Worm (Caenorhabditis elegans) whole organism, young adult: Measurements from ENCODE around the gene C56A3.6.

Source experiments
- B0261.1 ChIP-seq: sonication (generic microtip); optimal IDR thresholded peaks from 2 replicates; lab custom pipeline; 2016; ENCODE audit warnings: mild to moderate bottlenecking, missing genetic modification characterization, moderate library complexity, missing compliant biosample characterization
- C06A6.2 ChIP-seq: fragments of 200-800 bp; sonication (Bioruptor generic); conservative IDR thresholded peaks from 2 replicates; pipeline ENCODE4 v1.3.6; 2022; ENCODE audit warnings: missing genetic modification characterization, missing compliant biosample characterization
- F10E7.11 ChIP-seq: sonication (generic microtip); optimal IDR thresholded peaks from 2 replicates; lab custom pipeline; 2017; ENCODE audit warnings: mild to moderate bottlenecking, missing genetic modification characterization, moderate library complexity, missing compliant biosample characterization
- F33H1.4 ChIP-seq: fragments of 200-800 bp; sonication (Bioruptor generic); IDR thresholded peaks from 2 replicates; pipeline ENCODE4 v1.3.6; 2022; ENCODE audit warnings: missing genetic modification reagents, missing genetic modification characterization, missing compliant biosample characterization
- K11D2.4 ChIP-seq: fragments of 200-800 bp; sonication (Bioruptor generic); IDR thresholded peaks from 2 replicates; pipeline ENCODE4 v1.3.6; 2022; ENCODE audit warnings: missing genetic modification reagents, missing genetic modification characterization, missing compliant biosample characterization
- T26A5.8 ChIP-seq: sonication (generic microtip); optimal IDR thresholded peaks from 2 replicates; lab custom pipeline; 2016; ENCODE audit warnings: missing genetic modification characterization, missing compliant biosample characterization
- Y53F4B.3 ChIP-seq: fragments of 200-800 bp; sonication (Bioruptor generic); IDR thresholded peaks from 2 replicates; pipeline ENCODE4 v1.3.6; 2022; ENCODE audit warnings: missing genetic modification reagents, missing genetic modification characterization, missing compliant biosample characterization
- Y95B8A.8 ChIP-seq: fragments of 200-800 bp; sonication (Bioruptor generic); IDR thresholded peaks from 2 replicates; pipeline ENCODE4 v1.3.6; 2022; ENCODE audit warnings: missing genetic modification reagents, missing genetic modification characterization, missing compliant biosample characterization
- akir-1 ChIP-seq: fragments of 200-800 bp; sonication (Bioruptor generic); optimal IDR thresholded peaks from 2 replicates; lab custom pipeline; 2018; ENCODE audit warnings: mild to moderate bottlenecking, missing genetic modification characterization, moderate library complexity, missing compliant biosample characterization
- attf-3 ChIP-seq: fragments of 200-800 bp; sonication (Bioruptor generic); conservative IDR thresholded peaks from 2 replicates; pipeline ENCODE4 v1.3.6; 2022; ENCODE audit warnings: missing genetic modification reagents, missing genetic modification characterization, missing compliant biosample characterization
- bed-1 ChIP-seq: fragments of 200-800 bp; sonication (Bioruptor generic); IDR thresholded peaks from 2 replicates; pipeline ENCODE4 v1.3.6; 2022; ENCODE audit warnings: missing genetic modification reagents, missing genetic modification characterization, missing compliant biosample characterization
- cebp-1 ChIP-seq, 2 experiments: fragments of 200-800 bp in 1 of 2; sonication (Bioruptor generic) in 1 of 2; sonication (generic microtip) in 1 of 2; IDR thresholded peaks in 1 of 2; optimal IDR thresholded peaks in 1 of 2; 2 replicates each; pipeline versions ENCODE4 v1.3.6 to Lab custom; 2017 to 2022; ENCODE audit warnings: missing compliant biosample characterization in 2 of 2, missing genetic modification characterization in 2 of 2, mild to moderate bottlenecking in 1 of 2, missing genetic modification reagents in 1 of 2, moderate library complexity in 1 of 2
- ceh-100 ChIP-seq: fragments of 200-800 bp; sonication (Bioruptor generic); IDR thresholded peaks from 2 replicates; pipeline ENCODE4 v1.3.6; 2022; ENCODE audit warnings: missing genetic modification reagents, missing genetic modification characterization, missing compliant biosample characterization
- ceh-91 ChIP-seq: fragments of 200-800 bp; sonication (Bioruptor generic); IDR thresholded peaks from 2 replicates; pipeline ENCODE4 v1.3.6; 2022; ENCODE audit warnings: missing genetic modification reagents, missing genetic modification characterization, missing compliant biosample characterization
- die-1 ChIP-seq: sonication (generic microtip); optimal IDR thresholded peaks from 2 replicates; lab custom pipeline; 2016; ENCODE audit warnings: missing genotype, mild to moderate bottlenecking, missing genetic modification characterization, missing compliant biosample characterization
- dox-1 ChIP-seq: fragments of 200-800 bp; sonication (Bioruptor generic); IDR thresholded peaks from 2 replicates; pipeline ENCODE4 v1.3.6; 2022; ENCODE audit warnings: missing genetic modification reagents, missing genetic modification characterization, missing compliant biosample characterization
- efl-1 ChIP-seq: fragments of 150-350 bp; optimal IDR thresholded peaks from 2 replicates; lab custom pipeline; 2014; ENCODE audit warnings: missing biosample characterization, missing genetic modification reagents, missing genetic modification characterization
- egl-44 ChIP-seq: fragments of 200-800 bp; sonication (Bioruptor generic); IDR thresholded peaks from 2 replicates; pipeline ENCODE4 v1.3.6; 2022; ENCODE audit warnings: missing genetic modification reagents, missing genetic modification characterization, missing compliant biosample characterization
- fkh-3 ChIP-seq: sonication (generic microtip); optimal IDR thresholded peaks from 2 replicates; lab custom pipeline; 2016; ENCODE audit warnings: mild to moderate bottlenecking, missing genetic modification characterization, missing compliant biosample characterization
- hlh-12 ChIP-seq: sonication (generic microtip); optimal IDR thresholded peaks from 2 replicates; lab custom pipeline; 2016; ENCODE audit warnings: missing genetic modification characterization, missing compliant biosample characterization
- hmg-1.2 ChIP-seq: fragments of 200-800 bp; sonication (Bioruptor generic); IDR thresholded peaks from 2 replicates; pipeline ENCODE4 v1.3.6; 2022; ENCODE audit warnings: missing genetic modification reagents, missing genetic modification characterization, missing compliant biosample characterization
- hsf-1 ChIP-seq: fragments of 200-800 bp; sonication (Bioruptor generic); IDR thresholded peaks from 2 replicates; pipeline ENCODE4 v1.3.6; 2022; ENCODE audit warnings: missing genetic modification reagents, missing genetic modification characterization, missing compliant biosample characterization
- lag-1 ChIP-seq: fragments of 200-800 bp; sonication (Bioruptor generic); IDR thresholded peaks from 2 replicates; pipeline ENCODE4 v1.3.6; 2022; ENCODE audit warnings: missing genetic modification reagents, missing genetic modification characterization, missing compliant biosample characterization
- let-526 ChIP-seq: fragments of 200-800 bp; sonication (Bioruptor generic); IDR thresholded peaks from 2 replicates; pipeline ENCODE4 v1.3.6; 2022; ENCODE audit warnings: missing genetic modification reagents, missing genetic modification characterization, missing compliant biosample characterization
- lin-40 ChIP-seq: sonication (generic microtip); optimal IDR thresholded peaks from 2 replicates; lab custom pipeline; 2016; ENCODE audit warnings: missing genetic modification characterization, mild to moderate bottlenecking, missing compliant biosample characterization, missing genotype, missing genetic modification reagents
- madf-3 ChIP-seq: fragments of 200-800 bp; sonication (Bioruptor generic); IDR thresholded peaks from 2 replicates; pipeline ENCODE4 v1.3.6; 2022; ENCODE audit warnings: missing genetic modification reagents, missing genetic modification characterization, missing compliant biosample characterization
- mes-4 ChIP-seq: sonication (generic microtip); optimal IDR thresholded peaks from 2 replicates; lab custom pipeline; 2016; ENCODE audit warnings: missing genotype, missing genetic modification characterization, missing compliant biosample characterization
- mxl-1 ChIP-seq: sonication (generic microtip); optimal IDR thresholded peaks from 2 replicates; lab custom pipeline; 2016; ENCODE audit warnings: missing genetic modification characterization, missing compliant biosample characterization
- nhr-90 ChIP-seq: sonication (generic microtip); optimal IDR thresholded peaks from 2 replicates; lab custom pipeline; 2016; ENCODE audit warnings: missing genotype, mild to moderate bottlenecking, missing genetic modification characterization, missing compliant biosample characterization
- pha-4 ChIP-seq: fragments of 150-350 bp; sonication (generic microtip); optimal IDR thresholded peaks from 2 replicates; lab custom pipeline; 2014; ENCODE audit warnings: missing biosample characterization, missing genetic modification reagents, missing genetic modification characterization
- rcor-1 ChIP-seq: fragments of 200-800 bp; sonication (Bioruptor generic); IDR thresholded peaks from 2 replicates; pipeline ENCODE4 v1.3.6; 2022; ENCODE audit warnings: missing genetic modification reagents, missing genetic modification characterization, missing compliant biosample characterization
- rec-8 ChIP-seq, 2 experiments: sonication (generic microtip); optimal IDR thresholded peaks; 2 replicates each; lab custom pipeline; 2016; ENCODE audit warnings: mild to moderate bottlenecking in 2 of 2, missing genetic modification characterization in 2 of 2, missing genetic modification reagents in 2 of 2, missing genotype in 2 of 2, missing biosample characterization in 1 of 2, missing compliant biosample characterization in 1 of 2, moderate library complexity in 1 of 2
- repo-1 ChIP-seq: sonication (generic microtip); optimal IDR thresholded peaks from 2 replicates; lab custom pipeline; 2017; ENCODE audit warnings: mild to moderate bottlenecking, missing genetic modification characterization, missing compliant biosample characterization
- snpc-1.3 ChIP-seq: sonication (generic microtip); optimal IDR thresholded peaks from 2 replicates; lab custom pipeline; 2017; ENCODE audit warnings: missing genetic modification characterization, mild to moderate bottlenecking, missing compliant biosample characterization, antibody characterized with exemption, moderate library complexity, missing genotype, missing genetic modification reagents; ENCODE audit not compliant: insufficient read depth
- snpc-3.4 ChIP-seq: sonication (generic microtip); optimal IDR thresholded peaks from 2 replicates; lab custom pipeline; 2017; ENCODE audit warnings: missing genetic modification characterization, mild to moderate bottlenecking, missing compliant biosample characterization, antibody characterized with exemption, moderate library complexity, missing genotype, missing genetic modification reagents
- tbx-9 ChIP-seq: sonication (generic microtip); optimal IDR thresholded peaks from 2 replicates; lab custom pipeline; 2016; ENCODE audit warnings: borderline replicate concordance, missing genetic modification characterization, inconsistent platforms, missing compliant biosample characterization
- tlf-1 ChIP-seq: fragments of 200-800 bp; sonication (Bioruptor generic); optimal IDR thresholded peaks from 2 replicates; lab custom pipeline; 2018; ENCODE audit warnings: mild to moderate bottlenecking, missing genetic modification characterization, missing compliant biosample characterization
- ztf-18 ChIP-seq: sonication (generic microtip); optimal IDR thresholded peaks from 2 replicates; lab custom pipeline; 2016; ENCODE audit warnings: missing genotype, mild to moderate bottlenecking, missing genetic modification characterization, missing compliant biosample characterization
- ztf-26 ChIP-seq: sonication (generic microtip); optimal IDR thresholded peaks from 2 replicates; lab custom pipeline; 2017; ENCODE audit warnings: missing genetic modification characterization, missing compliant biosample characterization
- ztf-6 ChIP-seq: fragments of 200-800 bp; sonication (Bioruptor generic); IDR thresholded peaks from 2 replicates; pipeline ENCODE4 v1.3.6; 2022; ENCODE audit warnings: missing genetic modification reagents, missing genetic modification characterization, missing compliant biosample characterization

The C56A3.6 gene

DNA sequence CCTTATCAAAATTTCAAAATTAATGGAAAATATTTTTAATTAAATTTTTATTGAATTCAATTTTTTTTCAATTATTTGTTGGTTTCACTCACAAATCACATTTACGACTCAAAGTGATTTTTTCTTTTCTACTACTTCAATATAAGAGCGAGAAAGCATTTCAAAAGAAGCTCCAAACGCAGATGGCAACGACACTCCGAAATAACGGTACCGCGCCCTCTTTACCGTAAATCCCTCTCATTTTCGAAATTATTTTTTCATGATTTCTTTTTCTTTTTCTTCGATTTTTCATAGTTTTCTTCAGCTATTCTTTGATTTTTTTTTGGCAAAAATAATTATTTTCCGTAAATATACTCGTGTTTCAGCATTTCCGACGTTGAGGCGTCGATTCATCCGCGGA lies 29.0 kb downstream of the C56A3.6 start:
- peak; percentile 86 for TF ChIP-seq attf-3 (GFP tag; lab: Robert Waterston, UW)

DNA sequence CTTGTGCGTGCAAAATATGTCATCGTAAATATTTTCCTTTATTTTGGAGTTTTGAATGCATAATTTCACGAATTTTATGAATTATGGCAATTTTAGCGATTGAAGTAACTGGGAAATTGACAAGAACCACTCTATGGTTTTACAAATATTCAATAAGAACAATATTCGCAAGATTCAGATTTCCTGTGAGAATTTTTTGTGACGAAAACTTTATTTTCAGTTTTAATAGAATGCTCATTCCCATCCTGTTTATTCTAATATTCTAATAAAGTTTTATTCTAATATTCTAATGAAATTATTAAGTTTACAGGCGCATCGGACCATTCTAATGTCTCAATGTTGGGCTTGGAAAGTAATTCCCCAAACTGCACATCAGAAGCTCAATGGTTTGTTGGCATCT lies 33.0 kb downstream of the C56A3.6 start, which contains the start of gene R11G10.3:
Gene R11G10.3, plus strand, starts transcription at position 301 of the 400 bp plus-strand sequence.
- TF ChIP-seq lag-1 (no peak), rcor-1 (GFP tag; lab: Robert Waterston, UW) (no peak), rec-8 (tag; optimal IDR thresholded peaks at IDR 0.05; lab: Kevin White, UChicago) (no peak), pha-4 (tag; lab: Kevin White, UChicago) (no peak), F10E7.11 (tag; lab: Kevin White, UChicago) (no peak), cebp-1 (GFP tag; IDR thresholded peaks at IDR 0.05; lab: Robert Waterston, UW) (no peak), cebp-1 (tag; optimal IDR thresholded peaks at IDR 0.05; lab: Kevin White, UChicago) (no peak), mxl-1 (tag; lab: Kevin White, UChicago) (no peak), B0261.1 (tag; lab: Kevin White, UChicago) (no peak), F33H1.4 (GFP tag; lab: Robert Waterston, UW) (no peak), hlh-12 (tag; lab: Kevin White, UChicago) (no peak)
- TF ChIP-seq, all 124 proteins: peak for 0

- TF ChIP-seq mes-4 (tag; lab: Kevin White, UChicago) (no peak), dox-1 (GFP tag; lab: Robert Waterston, UW) (no peak), snpc-3.4 (tag; lab: Kevin White, UChicago) (no peak), akir-1 (GFP tag; lab: Kevin White, UChicago) (no peak), efl-1 (GFP tag; lab: Kevin White, UChicago) (no peak), B0261.1 (tag; lab: Kevin White, UChicago) (no peak), tlf-1 (GFP tag; lab: Kevin White, UChicago) (no peak), egl-44 (GFP tag; lab: Robert Waterston, UW) (no peak), lin-40 (tag; lab: Kevin White, UChicago) (no peak), ztf-6 (no peak), hmg-1.2 (GFP tag; lab: Robert Waterston, UW) (no peak), hsf-1 (no peak), repo-1 (no peak), tbx-9 (tag; lab: Kevin White, UChicago) (no peak), ztf-26 (tag; lab: Kevin White, UChicago) (no peak), Y53F4B.3 (GFP tag; lab: Robert Waterston, UW) (no peak), nhr-90 (no peak), madf-3 (GFP tag; lab: Robert Waterston, UW) (no peak)
These were observed 41.1 kb downstream of the C56A3.6 start, which contains the start of gene semi-1 for ce11 chrV:13515115-13515514. TSS of gene semi-1 (minus strand) at chrV:13515215.

DNA sequence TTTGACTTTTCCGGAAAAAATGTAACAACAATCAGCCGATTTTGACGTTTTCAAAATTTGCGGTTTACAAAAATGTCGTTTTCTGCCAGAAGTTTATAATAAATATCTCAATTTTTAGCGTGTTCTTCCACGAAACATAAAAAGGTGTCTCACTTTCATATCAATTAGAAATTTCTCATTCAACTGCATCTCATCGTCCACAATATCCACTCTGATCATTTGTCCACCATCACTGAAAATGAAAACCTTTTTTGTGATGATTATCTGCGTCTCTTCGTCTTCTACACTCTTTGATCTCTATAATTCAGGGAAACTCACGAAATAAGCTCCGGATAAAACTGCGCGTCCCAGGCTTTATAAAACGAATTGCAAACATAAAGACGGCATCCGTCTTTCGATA lies 43.7 kb downstream of the C56A3.6 start:
- TF ChIP-seq die-1 (no peak), T26A5.8 (tag; lab: Kevin White, UChicago) (no peak), efl-1 (GFP tag; lab: Kevin White, UChicago) (no peak), egl-44 (GFP tag; lab: Robert Waterston, UW) (no peak), K11D2.4 (GFP tag; lab: Robert Waterston, UW) (no peak), ceh-91 (GFP tag; lab: Robert Waterston, UW) (no peak), let-526 (GFP tag; lab: Robert Waterston, UW) (no peak), ztf-18 (tag; lab: Kevin White, UChicago) (no peak), snpc-1.3 (tag; lab: Kevin White, UChicago) (no peak), bed-1 (GFP tag; lab: Robert Waterston, UW) (no peak), Y53F4B.3 (GFP tag; lab: Robert Waterston, UW) (no peak), Y95B8A.8 (no peak), C06A6.2 (GFP tag; lab: Robert Waterston, UW) (no peak), ceh-100 (GFP tag; lab: Robert Waterston, UW) (no peak), snpc-3.4 (tag; lab: Kevin White, UChicago) (no peak), lag-1 (no peak), fkh-3 (no peak)
- TF ChIP-seq, all 124 proteins: peak for 0
